Worm (Caenorhabditis elegans) whole organism, L1 larva: ENCODE data around the gene F46B3.9.

ENCODE experiments used
- C16A3.4 ChIP-seq: fragments of 150-350 bp; optimal IDR thresholded peaks from 2 replicates; lab custom pipeline; 2014; ENCODE audit warnings: missing biosample characterization, missing genetic modification characterization
- F16B12.6 ChIP-seq: fragments of 150-350 bp; optimal IDR thresholded peaks from 2 replicates; lab custom pipeline; 2014; ENCODE audit warnings: missing biosample characterization, missing genetic modification characterization
- Y116A8C.19 ChIP-seq: sonication (generic microtip); optimal IDR thresholded peaks from 2 replicates; lab custom pipeline; 2016; ENCODE audit warnings: missing compliant biosample characterization, missing genetic modification characterization, borderline replicate concordance
- alr-1 ChIP-seq: fragments of 200-800 bp; sonication (Bioruptor generic); optimal IDR thresholded peaks from 2 replicates; lab custom pipeline; 2018; ENCODE audit warnings: borderline replicate concordance, mild to moderate bottlenecking, missing genetic modification characterization, missing compliant biosample characterization
- aly-2 ChIP-seq: fragments of 150-350 bp; optimal IDR thresholded peaks from 2 replicates; lab custom pipeline; 2014; ENCODE audit warnings: missing biosample characterization, missing genetic modification characterization
- ceh-63 ChIP-seq: fragments of 200-800 bp; sonication (Bioruptor generic); optimal IDR thresholded peaks from 2 replicates; lab custom pipeline; 2018; ENCODE audit warnings: mild to moderate bottlenecking, missing genetic modification characterization, missing compliant biosample characterization
- ceh-8 ChIP-seq: fragments of 200-800 bp; sonication (Bioruptor generic); optimal IDR thresholded peaks from 2 replicates; lab custom pipeline; 2018; ENCODE audit warnings: mild to moderate bottlenecking, missing genetic modification characterization, moderate library complexity, missing compliant biosample characterization
- ceh-82 ChIP-seq, 3 experiments: fragments of 150-350 bp in 1 of 3; sonication (generic microtip) in 2 of 3; optimal IDR thresholded peaks; 2 replicates each; lab custom pipeline; 2014 to 2017; ENCODE audit warnings: missing biosample characterization in 3 of 3, missing genetic modification characterization in 3 of 3
- egl-13 ChIP-seq: sonication (generic microtip); optimal IDR thresholded peaks from 2 replicates; lab custom pipeline; 2016; ENCODE audit warnings: missing genotype, missing genetic modification reagents, missing genetic modification characterization, missing compliant biosample characterization
- elt-2 ChIP-seq: sonication (generic microtip); optimal IDR thresholded peaks from 2 replicates; lab custom pipeline; 2016; ENCODE audit warnings: missing genetic modification characterization, mild to moderate bottlenecking, inconsistent platforms, missing compliant biosample characterization, missing genetic modification reagents
- ets-5 ChIP-seq: fragments of 200-800 bp; sonication (Bioruptor generic); IDR thresholded peaks from 2 replicates; pipeline ENCODE4 v1.3.6; 2022; ENCODE audit warnings: missing genetic modification characterization, missing compliant biosample characterization
- fkh-10 ChIP-seq: sonication (generic microtip); optimal IDR thresholded peaks from 2 replicates; lab custom pipeline; 2017; ENCODE audit warnings: missing biosample characterization, missing genetic modification reagents, missing genetic modification characterization
- fkh-4 ChIP-seq: sonication (generic microtip); optimal IDR thresholded peaks from 2 replicates; lab custom pipeline; 2016; ENCODE audit warnings: missing compliant biosample characterization, missing genetic modification characterization, borderline replicate concordance
- fkh-8 ChIP-seq: sonication (generic microtip); optimal IDR thresholded peaks from 2 replicates; lab custom pipeline; 2016; ENCODE audit warnings: mild to moderate bottlenecking, missing genetic modification characterization, missing compliant biosample characterization
- grh-1 ChIP-seq: fragments of 200-800 bp; sonication (Bioruptor generic); IDR thresholded peaks from 2 replicates; pipeline ENCODE4 v1.3.6; 2022; ENCODE audit warnings: missing genetic modification reagents, missing genetic modification characterization, missing compliant biosample characterization
- hpl-2 ChIP-seq: fragments of 150-350 bp; optimal IDR thresholded peaks from 2 replicates; lab custom pipeline; 2014; ENCODE audit warnings: missing biosample characterization, missing genetic modification reagents, missing genetic modification characterization
- isw-1 ChIP-seq: fragments of 200-800 bp; sonication (Bioruptor generic); IDR thresholded peaks from 2 replicates; pipeline ENCODE4 v1.3.6; 2022; ENCODE audit warnings: missing genetic modification characterization, missing compliant biosample characterization
- lin-13 ChIP-seq: fragments of 150-350 bp; optimal IDR thresholded peaks from 2 replicates; lab custom pipeline; 2014; ENCODE audit warnings: missing biosample characterization, missing genetic modification reagents, missing genetic modification characterization
- lin-14 ChIP-seq: fragments of 200-800 bp; sonication (Bioruptor generic); optimal IDR thresholded peaks from 2 replicates; lab custom pipeline; 2018; ENCODE audit warnings: mild to moderate bottlenecking, missing genetic modification characterization, moderate library complexity, missing compliant biosample characterization
- lin-35 ChIP-seq, 2 experiments: fragments of 150-350 bp; optimal IDR thresholded peaks; 2 replicates each; lab custom pipeline; 2014; ENCODE audit warnings: missing biosample characterization in 2 of 2, missing genetic modification characterization in 2 of 2, missing genetic modification reagents in 2 of 2
- mdl-1 ChIP-seq, 2 experiments: fragments of 150-350 bp; optimal IDR thresholded peaks; 2 replicates each; lab custom pipeline; 2014 to 2017; ENCODE audit warnings: missing biosample characterization in 2 of 2, missing genetic modification characterization in 2 of 2, inconsistent platforms in 1 of 2
- mef-2 ChIP-seq: fragments of 150-350 bp; optimal IDR thresholded peaks from 2 replicates; lab custom pipeline; 2014; ENCODE audit warnings: missing biosample characterization, missing genetic modification characterization
- nhr-19 ChIP-seq: fragments of 200-800 bp; sonication (Bioruptor generic); conservative IDR thresholded peaks from 2 replicates; pipeline ENCODE4 v1.3.6; 2022; ENCODE audit warnings: missing genetic modification characterization, missing compliant biosample characterization
- nhr-47 ChIP-seq: sonication (generic microtip); optimal IDR thresholded peaks from 2 replicates; lab custom pipeline; 2016; ENCODE audit warnings: mild to moderate bottlenecking, missing genetic modification characterization, moderate library complexity, missing compliant biosample characterization
- nhr-71 ChIP-seq: sonication (generic microtip); optimal IDR thresholded peaks from 2 replicates; lab custom pipeline; 2016; ENCODE audit warnings: mild to moderate bottlenecking, missing genetic modification characterization, moderate library complexity, missing compliant biosample characterization
- nhr-84 ChIP-seq: sonication (generic microtip); optimal IDR thresholded peaks from 2 replicates; lab custom pipeline; 2017; ENCODE audit warnings: missing biosample characterization, missing genetic modification characterization
- skn-1 ChIP-seq: fragments of 150-350 bp; optimal IDR thresholded peaks from 2 replicates; lab custom pipeline; 2014; ENCODE audit warnings: missing biosample characterization, missing genetic modification characterization
- snu-23 ChIP-seq: sonication (generic microtip); optimal IDR thresholded peaks from 2 replicates; lab custom pipeline; 2016; ENCODE audit warnings: missing genetic modification characterization, missing compliant biosample characterization
- sup-37 ChIP-seq: fragments of 200-800 bp; sonication (Bioruptor generic); optimal IDR thresholded peaks from 2 replicates; lab custom pipeline; 2018; ENCODE audit warnings: mild to moderate bottlenecking, missing genetic modification characterization, missing compliant biosample characterization
- unc-62 ChIP-seq: fragments of 150-350 bp; optimal IDR thresholded peaks from 2 replicates; lab custom pipeline; 2014; ENCODE audit warnings: missing biosample characterization, missing genetic modification reagents, missing genetic modification characterization
- vab-15 ChIP-seq: sonication (generic microtip); optimal IDR thresholded peaks from 2 replicates; lab custom pipeline; 2017; ENCODE audit warnings: missing genotype, mild to moderate bottlenecking, missing genetic modification characterization, missing compliant biosample characterization
- xbp-1 ChIP-seq: sonication (generic microtip); optimal IDR thresholded peaks from 2 replicates; lab custom pipeline; 2016; ENCODE audit warnings: missing genetic modification characterization, missing compliant biosample characterization
- ztf-11 ChIP-seq, 2 experiments: sonication (generic microtip); optimal IDR thresholded peaks; 2 replicates each; lab custom pipeline; 2016 to 2017; ENCODE audit warnings: missing genetic modification characterization in 2 of 2, missing biosample characterization in 1 of 2, missing compliant biosample characterization in 1 of 2

Gene F46B3.9

DNA sequence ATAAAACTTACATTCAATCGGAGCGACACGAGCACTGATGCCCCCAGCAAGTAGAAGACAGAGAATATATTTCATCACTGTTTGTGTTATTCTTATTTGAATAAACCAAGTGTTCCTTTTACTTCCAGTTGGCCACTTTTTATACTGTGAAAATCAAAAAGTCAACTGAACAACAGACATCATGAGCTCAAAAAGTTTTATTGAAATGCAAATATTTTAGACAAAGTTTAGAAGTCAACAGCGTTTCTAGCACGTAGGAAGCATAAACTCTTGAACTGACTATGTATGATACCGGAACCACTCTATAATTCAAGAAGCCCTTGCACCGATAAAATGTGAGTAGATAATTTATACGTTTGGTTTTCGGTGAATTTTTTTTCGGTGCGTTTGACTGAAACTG lies 5.3 kb upstream of the F46B3.9 start, which contains the start of gene F46B3.14:
Gene F46B3.14, minus strand, starts transcription at position 101 of the 400 bp plus-strand sequence.
- TF ChIP-seq nhr-71 (no peak), isw-1 (GFP tag; lab: Robert Waterston, UW) (no peak)

DNA sequence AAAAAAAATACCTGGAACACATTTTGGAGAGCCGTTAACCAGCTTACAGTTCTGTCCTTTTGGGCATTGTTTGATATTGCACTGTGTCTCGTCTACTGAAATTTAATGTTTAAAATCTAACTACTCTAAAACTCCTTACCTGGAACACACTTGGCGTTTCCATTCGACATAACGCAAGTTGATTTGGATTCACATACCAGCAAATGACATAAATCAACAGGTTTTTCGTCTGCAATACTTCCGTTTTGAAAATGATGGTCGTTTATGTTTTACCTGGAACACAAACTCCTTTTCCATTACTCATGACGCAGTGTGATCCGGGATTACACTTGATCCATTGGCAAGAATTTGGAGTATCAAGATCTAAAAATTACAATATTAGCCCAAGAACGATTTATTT lies 683 bp downstream of the F46B3.9 start:
- TF ChIP-seq ceh-63 (GFP tag; lab: Kevin White, UChicago) (no peak), F16B12.6 (tag; lab: Kevin White, UChicago) (no peak), fkh-10 (no peak), C16A3.4 (tag; lab: Kevin White, UChicago) (no peak), mef-2 (tag; lab: Kevin White, UChicago) (no peak)
- TF ChIP-seq, all 84 proteins: peak for 0

DNA sequence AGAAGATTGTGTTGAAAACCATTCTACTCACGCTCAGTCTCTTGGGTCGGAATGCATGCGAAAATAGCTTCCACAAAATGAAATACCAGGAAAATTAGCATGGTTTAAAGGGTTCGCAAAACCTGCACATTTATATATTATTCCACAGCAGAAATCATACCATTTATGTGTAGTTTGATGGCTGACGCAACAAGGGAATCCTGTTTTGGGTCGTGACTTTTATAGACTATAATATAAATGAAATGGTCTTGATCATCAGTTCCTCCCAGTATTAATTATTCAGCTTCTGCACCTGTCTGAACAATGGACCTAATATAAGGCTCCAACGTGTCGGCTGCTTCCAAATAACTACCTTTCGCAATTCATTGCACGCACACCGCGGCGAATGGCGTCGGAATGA lies 2.9 kb downstream of the F46B3.9 start, which contains the start of gene F46B3.8:
Gene F46B3.8, minus strand, starts transcription at position 101 of the 400 bp plus-strand sequence.
- TF ChIP-seq skn-1 (tag; lab: Kevin White, UChicago), result no peak
- TF ChIP-seq ceh-82 (tag; optimal IDR thresholded peaks at IDR 0.05; lab: Kevin White, UChicago), result no peak
- TF ChIP-seq nhr-19, result no peak
- no peak for TF ChIP-seq unc-62 (GFP tag; lab: Kevin White, UChicago)
- TF ChIP-seq fkh-4 (tag; lab: Kevin White, UChicago), result no peak
- TF ChIP-seq xbp-1 (tag; lab: Kevin White, UChicago), result no peak
- TF ChIP-seq, all 84 proteins: peak for 0

DNA sequence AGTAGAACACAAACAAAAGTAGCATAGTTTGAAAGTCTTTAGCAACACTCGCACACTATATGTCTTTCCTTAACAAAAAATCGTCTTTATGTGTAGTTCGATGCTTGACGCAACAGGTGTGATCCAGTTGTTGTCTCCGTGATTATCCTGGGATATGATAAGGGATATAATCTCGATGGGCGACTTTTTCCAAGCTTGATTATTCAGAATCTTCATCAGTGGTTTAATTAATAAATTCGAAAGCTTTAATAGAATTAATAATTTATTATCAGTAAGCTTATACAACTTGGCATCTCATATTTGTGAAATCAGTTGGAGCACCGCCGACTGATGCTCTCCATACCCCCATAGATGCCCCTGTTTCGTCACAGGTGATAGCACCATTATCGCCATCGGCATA lies 7.3 kb downstream of the F46B3.9 start, which contains the start of gene F46B3.7:
Gene F46B3.7, minus strand, starts transcription at position 101 of the 400 bp plus-strand sequence.
- TF ChIP-seq vab-15 (tag; lab: Kevin White, UChicago) (no peak), ztf-11 (tag; optimal IDR thresholded peaks at IDR 0.05; lab: Kevin White, UChicago) (no peak), lin-14 (no peak), aly-2 (no peak), isw-1 (GFP tag; lab: Robert Waterston, UW) (no peak), grh-1 (GFP tag; lab: Robert Waterston, UW) (no peak), fkh-8 (no peak), elt-2 (tag; lab: Kevin White, UChicago) (no peak), alr-1 (no peak), lin-13 (GFP tag; lab: Kevin White, UChicago) (no peak), sup-37 (no peak), nhr-47 (tag; lab: Kevin White, UChicago) (no peak)

DNA sequence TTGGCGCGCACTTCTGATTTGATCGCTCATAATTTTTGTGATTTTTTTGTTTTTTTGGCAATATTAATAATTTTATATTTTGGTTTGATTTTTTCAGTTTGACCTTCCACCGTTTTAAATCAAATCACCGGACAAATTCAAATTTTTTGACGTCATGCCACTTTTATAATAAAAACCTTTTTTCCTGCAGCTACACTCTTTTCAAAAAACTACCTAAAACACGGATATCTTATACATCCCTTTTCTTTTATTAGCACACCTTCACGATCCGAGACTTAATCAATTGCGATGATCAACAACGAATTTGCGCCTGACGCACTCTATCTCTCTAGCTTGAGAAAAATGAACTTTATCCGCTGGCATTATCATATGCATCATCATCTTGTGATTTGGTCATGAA lies 16.4 kb downstream of the F46B3.9 start, which contains the start of gene grd-2:
Gene grd-2, plus strand, starts transcription at position 301 of the 400 bp plus-strand sequence.
- TF ChIP-seq hpl-2 (GFP tag; lab: Kevin White, UChicago), result no peak
- TF ChIP-seq egl-13, result no peak
- no peak for TF ChIP-seq mdl-1 (tag; optimal IDR thresholded peaks at IDR 0.05; lab: Kevin White, UChicago)
- TF ChIP-seq Y116A8C.19 (tag; lab: Kevin White, UChicago), result no peak
- no peak for TF ChIP-seq skn-1 (tag; lab: Kevin White, UChicago)
- TF ChIP-seq snu-23 (GFP tag; lab: Kevin White, UChicago), result no peak
- no peak for TF ChIP-seq ceh-8 (GFP tag; lab: Kevin White, UChicago)
- TF ChIP-seq nhr-84 (tag; lab: Kevin White, UChicago), result no peak
- no peak for TF ChIP-seq ets-5
- TF ChIP-seq lin-35 (GFP tag; optimal IDR thresholded peaks at IDR 0.05; lab: Kevin White, UChicago), result no peak
